Worm (Caenorhabditis elegans) whole organism, L1 larva: Measurements from ENCODE around the gene Y44A6C.1.

Source experiments
- aly-2 ChIP-seq: fragments of 150-350 bp; optimal IDR thresholded peaks from 2 replicates; lab custom pipeline; 2014; ENCODE audit warnings: missing biosample characterization, missing genetic modification characterization
- ama-1 ChIP-seq: fragments of 150-350 bp; optimal IDR thresholded peaks from 2 replicates; lab custom pipeline; 2014
- blmp-1 ChIP-seq: fragments of 150-350 bp; optimal IDR thresholded peaks from 2 replicates; lab custom pipeline; 2014; ENCODE audit warnings: missing biosample characterization, missing genetic modification characterization
- ceh-63 ChIP-seq: fragments of 200-800 bp; sonication (Bioruptor generic); optimal IDR thresholded peaks from 2 replicates; lab custom pipeline; 2018; ENCODE audit warnings: mild to moderate bottlenecking, missing genetic modification characterization, missing compliant biosample characterization
- ceh-8 ChIP-seq: fragments of 200-800 bp; sonication (Bioruptor generic); optimal IDR thresholded peaks from 2 replicates; lab custom pipeline; 2018; ENCODE audit warnings: mild to moderate bottlenecking, missing genetic modification characterization, moderate library complexity, missing compliant biosample characterization
- ces-1 ChIP-seq: fragments of 150-350 bp; optimal IDR thresholded peaks from 2 replicates; lab custom pipeline; 2014; ENCODE audit warnings: missing biosample characterization, missing genetic modification reagents, missing genetic modification characterization
- dpl-1 ChIP-seq, 3 experiments: fragments of 150-350 bp in 2 of 3; sonication (generic microtip) in 1 of 3; optimal IDR thresholded peaks; 2 replicates each; lab custom pipeline; 2014 to 2017; ENCODE audit warnings: missing biosample characterization in 3 of 3, missing genetic modification characterization in 3 of 3, missing genetic modification reagents in 3 of 3
- dsc-1 ChIP-seq: sonication (generic microtip); optimal IDR thresholded peaks from 2 replicates; lab custom pipeline; 2016; ENCODE audit warnings: mild to moderate bottlenecking, missing genetic modification characterization, missing compliant biosample characterization
- efl-1 ChIP-seq, 4 experiments: fragments of 150-350 bp; optimal IDR thresholded peaks in 3 of 4; peaks in 1 of 4; 1 replicate in 1 of 4; 2 replicates in 3 of 4; lab custom pipeline; 2014; ENCODE audit warnings: missing biosample characterization in 2 of 4, missing genetic modification characterization in 2 of 4, missing genetic modification reagents in 2 of 4
- ets-5 ChIP-seq: fragments of 200-800 bp; sonication (Bioruptor generic); IDR thresholded peaks from 2 replicates; pipeline ENCODE4 v1.3.6; 2022; ENCODE audit warnings: missing genetic modification characterization, missing compliant biosample characterization
- fkh-4 ChIP-seq: sonication (generic microtip); optimal IDR thresholded peaks from 2 replicates; lab custom pipeline; 2016; ENCODE audit warnings: missing compliant biosample characterization, missing genetic modification characterization, borderline replicate concordance
- fos-1 ChIP-seq: fragments of 150-350 bp; optimal IDR thresholded peaks from 2 replicates; lab custom pipeline; 2014; ENCODE audit warnings: missing biosample characterization, missing genetic modification characterization
- hlh-17 ChIP-seq: fragments of 200-800 bp; sonication (Bioruptor generic); optimal IDR thresholded peaks from 2 replicates; lab custom pipeline; 2018; ENCODE audit warnings: missing genetic modification characterization, mild to moderate bottlenecking, missing compliant biosample characterization, moderate library complexity, borderline replicate concordance
- hpl-2 ChIP-seq: fragments of 150-350 bp; optimal IDR thresholded peaks from 2 replicates; lab custom pipeline; 2014; ENCODE audit warnings: missing biosample characterization, missing genetic modification reagents, missing genetic modification characterization
- irx-1 ChIP-seq: sonication (generic microtip); optimal IDR thresholded peaks from 2 replicates; lab custom pipeline; 2016; ENCODE audit warnings: missing genetic modification characterization, missing compliant biosample characterization
- lin-13 ChIP-seq: fragments of 150-350 bp; optimal IDR thresholded peaks from 2 replicates; lab custom pipeline; 2014; ENCODE audit warnings: missing biosample characterization, missing genetic modification reagents, missing genetic modification characterization
- lin-15B ChIP-seq: fragments of 150-350 bp; sonication (generic microtip); optimal IDR thresholded peaks from 3 replicates; lab custom pipeline; 2014; ENCODE audit warnings: missing biosample characterization, missing genetic modification characterization
- mef-2 ChIP-seq: fragments of 150-350 bp; optimal IDR thresholded peaks from 2 replicates; lab custom pipeline; 2014; ENCODE audit warnings: missing biosample characterization, missing genetic modification characterization
- nhr-20 ChIP-seq: sonication (generic microtip); optimal IDR thresholded peaks from 2 replicates; lab custom pipeline; 2016; ENCODE audit warnings: mild to moderate bottlenecking, missing genetic modification characterization, missing compliant biosample characterization
- nhr-237 ChIP-seq: fragments of 150-350 bp; optimal IDR thresholded peaks from 2 replicates; lab custom pipeline; 2014; ENCODE audit warnings: missing biosample characterization, missing genetic modification characterization
- nhr-28 ChIP-seq: fragments of 150-350 bp; optimal IDR thresholded peaks from 2 replicates; lab custom pipeline; 2014; ENCODE audit warnings: missing biosample characterization, missing genetic modification characterization
- nhr-76 ChIP-seq: sonication (generic microtip); optimal IDR thresholded peaks from 2 replicates; lab custom pipeline; 2017; ENCODE audit warnings: missing biosample characterization, missing genetic modification characterization
- nhr-85 ChIP-seq: sonication (generic microtip); peaks from one replicate; lab custom pipeline; 2016; ENCODE audit warnings: missing genetic modification characterization, inconsistent platforms, missing compliant biosample characterization
- pax-3 ChIP-seq: fragments of 200-800 bp; sonication (Bioruptor generic); optimal IDR thresholded peaks from 2 replicates; lab custom pipeline; 2018; ENCODE audit warnings: mild to moderate bottlenecking, missing genetic modification characterization, moderate library complexity, missing compliant biosample characterization
- pqm-1 ChIP-seq: sonication (generic microtip); optimal IDR thresholded peaks from 3 replicates; lab custom pipeline; 2017; ENCODE audit warnings: missing biosample characterization, missing genetic modification characterization
- rnt-1 ChIP-seq: sonication (generic microtip); optimal IDR thresholded peaks from 2 replicates; lab custom pipeline; 2016; ENCODE audit warnings: mild to moderate bottlenecking, missing genetic modification characterization, moderate library complexity, missing compliant biosample characterization
- skn-1 ChIP-seq: fragments of 150-350 bp; optimal IDR thresholded peaks from 2 replicates; lab custom pipeline; 2014; ENCODE audit warnings: missing biosample characterization, missing genetic modification characterization
- sup-37 ChIP-seq: fragments of 200-800 bp; sonication (Bioruptor generic); optimal IDR thresholded peaks from 2 replicates; lab custom pipeline; 2018; ENCODE audit warnings: mild to moderate bottlenecking, missing genetic modification characterization, missing compliant biosample characterization
- swsn-7 ChIP-seq: sonication (generic microtip); optimal IDR thresholded peaks from 2 replicates; lab custom pipeline; 2016; ENCODE audit warnings: missing genetic modification characterization, missing compliant biosample characterization
- tbx-2 ChIP-seq: sonication (generic microtip); optimal IDR thresholded peaks from 2 replicates; lab custom pipeline; 2016; ENCODE audit warnings: missing genetic modification characterization, missing compliant biosample characterization
- tlp-1 ChIP-seq: fragments of 150-350 bp; optimal IDR thresholded peaks from 2 replicates; lab custom pipeline; 2014; ENCODE audit warnings: missing biosample characterization, missing genetic modification characterization
- unc-130 ChIP-seq: fragments of 150-350 bp; optimal IDR thresholded peaks from 2 replicates; lab custom pipeline; 2017; ENCODE audit warnings: missing biosample characterization, missing genetic modification characterization, inconsistent platforms
- xbp-1 ChIP-seq: sonication (generic microtip); optimal IDR thresholded peaks from 2 replicates; lab custom pipeline; 2016; ENCODE audit warnings: missing genetic modification characterization, missing compliant biosample characterization
- zip-4 ChIP-seq: fragments of 200-800 bp; sonication (Bioruptor generic); optimal IDR thresholded peaks from 2 replicates; lab custom pipeline; 2018; ENCODE audit warnings: mild to moderate bottlenecking, missing genetic modification characterization, moderate library complexity, missing compliant biosample characterization

Gene Y44A6C.1

ce11 chrV:20714503-20714902, 783 bp downstream of the Y44A6C.1 start:
- peak; percentile 11 for TF ChIP-seq ama-1 (lab: Kevin White, UChicago)
- no peak for TF ChIP-seq nhr-28 (tag; lab: Kevin White, UChicago)

ce11 chrV:20716267-20716666, 2.5 kb downstream of the Y44A6C.1 start:
- TF ChIP-seq ceh-8 (GFP tag; lab: Kevin White, UChicago) = no peak
- TF ChIP-seq rnt-1 (tag; lab: Kevin White, UChicago) = no peak
- TF ChIP-seq ceh-63 (GFP tag; lab: Kevin White, UChicago) = no peak
- no peak for TF ChIP-seq blmp-1 (tag; lab: Kevin White, UChicago)
- TF ChIP-seq mef-2 (tag; lab: Kevin White, UChicago) = no peak
- TF ChIP-seq dsc-1 (tag; lab: Kevin White, UChicago) = peak; percentile 1
- TF ChIP-seq ces-1 (GFP tag; lab: Kevin White, UChicago) = no peak
- TF ChIP-seq efl-1 (optimal IDR thresholded peaks at IDR 0.05; lab: Kevin White, UChicago) = no peak
- peak in 1 of 2 experiments; percentile 70 for TF ChIP-seq efl-1 (GFP tag; optimal IDR thresholded peaks at IDR 0.05 in 1 of 2; lab: Kevin White, UChicago)
- TF ChIP-seq fkh-4 (tag; lab: Kevin White, UChicago) = no peak

ce11 chrV:20716830-20717441, 3.2 kb downstream of the Y44A6C.1 start:
- TF ChIP-seq nhr-76 (no peak), sup-37 (GFP tag; lab: Kevin White, UChicago) (peak; percentile 23), nhr-85 (tag; lab: Kevin White, UChicago) (peak; percentile 24), irx-1 (no peak), efl-1 (optimal IDR thresholded peaks at IDR 0.05; lab: Kevin White, UChicago) (no peak), efl-1 (GFP tag; optimal IDR thresholded peaks at IDR 0.05 in 1 of 2; lab: Kevin White, UChicago) (peak in 1 of 2 experiments; percentile 78), rnt-1 (tag; lab: Kevin White, UChicago) (peak; percentile 18), ama-1 (lab: Kevin White, UChicago) (peak; percentile 5), lin-15B (tag; lab: Kevin White, UChicago) (no peak), unc-130 (tag; lab: Kevin White, UChicago) (no peak), zip-4 (GFP tag; lab: Kevin White, UChicago) (no peak), lin-13 (GFP tag; lab: Kevin White, UChicago) (no peak)
- TF ChIP-seq, all 84 proteins: peak for 5

ce11 chrV:20721934-20722333, 8.2 kb downstream of the Y44A6C.1 start, which contains the start of gene Y44A6C.2:
Y44A6C.2 (plus strand) TSS chrV:20722234.
- TF ChIP-seq aly-2 (no peak), rnt-1 (tag; lab: Kevin White, UChicago) (no peak), xbp-1 (tag; lab: Kevin White, UChicago) (no peak), swsn-7 (no peak), tlp-1 (tag; lab: Kevin White, UChicago) (no peak), nhr-20 (tag; lab: Kevin White, UChicago) (no peak), hlh-17 (GFP tag; lab: Kevin White, UChicago) (no peak), skn-1 (no peak), pqm-1 (tag; lab: Kevin White, UChicago) (no peak), ets-5 (GFP tag; lab: Robert Waterston, UW) (no peak), ceh-8 (GFP tag; lab: Kevin White, UChicago) (no peak), dpl-1 (GFP tag; optimal IDR thresholded peaks at IDR 0.05; lab: Kevin White, UChicago) (no peak), fos-1 (tag; lab: Kevin White, UChicago) (no peak), hpl-2 (GFP tag; lab: Kevin White, UChicago) (no peak), nhr-237 (tag; lab: Kevin White, UChicago) (no peak), pax-3 (tag; lab: Kevin White, UChicago) (no peak), tbx-2 (tag; lab: Kevin White, UChicago) (no peak)
